Worm (Caenorhabditis elegans) whole organism, midembryonic: ENCODE data around the gene Y17D7B.10.

Source experiments
- T22C8.4 ChIP-seq: fragments of 200-800 bp; sonication (Bioruptor generic); IDR thresholded peaks from 2 replicates; pipeline ENCODE4 v1.3.6; 2022; ENCODE audit warnings: missing genetic modification characterization, missing compliant biosample characterization
- cog-1 ChIP-seq: sonication (generic microtip); optimal IDR thresholded peaks from 2 replicates; lab custom pipeline; 2016; ENCODE audit warnings: missing genetic modification characterization, missing compliant biosample characterization
- flt-1 ChIP-seq: fragments of 200-800 bp; sonication (Bioruptor generic); IDR thresholded peaks from 2 replicates; pipeline ENCODE4 v1.3.6; 2022; ENCODE audit warnings: missing genetic modification characterization, missing compliant biosample characterization
- klf-2 ChIP-seq: fragments of 200-800 bp; sonication (Bioruptor generic); conservative IDR thresholded peaks from 2 replicates; pipeline ENCODE4 v1.3.6; 2022; ENCODE audit warnings: missing genetic modification reagents, missing genetic modification characterization, missing compliant biosample characterization
- med-1 ChIP-seq: sonication (generic microtip); optimal IDR thresholded peaks from 2 replicates; lab custom pipeline; 2017; ENCODE audit warnings: missing genetic modification characterization, mild to moderate bottlenecking, missing compliant biosample characterization, antibody characterized with exemption, missing genetic modification reagents; ENCODE audit not compliant: insufficient read depth
- ref-1 ChIP-seq: fragments of 200-800 bp; sonication (Bioruptor generic); conservative IDR thresholded peaks from 2 replicates; pipeline ENCODE4 v1.3.6; 2022; ENCODE audit warnings: missing genetic modification reagents, missing genetic modification characterization, missing compliant biosample characterization
- tab-1 ChIP-seq: fragments of 200-800 bp; sonication (Bioruptor generic); IDR thresholded peaks from 2 replicates; pipeline ENCODE4 v1.3.6; 2022; ENCODE audit warnings: missing genetic modification characterization, missing compliant biosample characterization
- ztf-23 ChIP-seq: fragments of 200-800 bp; sonication (Bioruptor generic); IDR thresholded peaks from 2 replicates; pipeline ENCODE4 v1.3.6; 2022; ENCODE audit warnings: missing genetic modification reagents, missing genetic modification characterization, missing compliant biosample characterization
- ztf-29 ChIP-seq: fragments of 200-800 bp; sonication (Bioruptor generic); IDR thresholded peaks from 2 replicates; pipeline ENCODE4 v1.3.6; 2022; ENCODE audit warnings: missing genetic modification reagents, missing genetic modification characterization, missing compliant biosample characterization

ce11 chrV:18737646-18738045 lies 45.9 kb upstream of the Y17D7B.10 start:
- TF ChIP-seq ztf-29 (no peak), cog-1 (no peak), ref-1 (GFP tag; lab: Robert Waterston, UW) (no peak), tab-1 (GFP tag; lab: Robert Waterston, UW) (no peak), med-1 (no peak), T22C8.4 (no peak), ztf-23 (GFP tag; lab: Robert Waterston, UW) (no peak), klf-2 (GFP tag; lab: Robert Waterston, UW) (no peak), flt-1 (GFP tag; lab: Robert Waterston, UW) (no peak)
